Worm (Caenorhabditis elegans): ENCODE measurements around the gene teg-1.

ce11 chrIII:11360156-11360555 lies 42.1 kb upstream of the teg-1 start, which contains the start of gene T28D6.4:
- TF ChIP-seq nhr-25 (tag; optimal IDR thresholded peaks at IDR 0.05) (no peak), ama-1 (optimal IDR thresholded peaks at IDR 0.05) (no peak), fos-1 (tag; optimal IDR thresholded peaks at IDR 0.05) (no peak), sma-3 (GFP tag; optimal IDR thresholded peaks at IDR 0.05) (no peak)

Measured in whole organism, L2 larva.